Fruit fly (Drosophila melanogaster) whole organism, embryonic: ENCODE results near the gene BTBD9.

Experiments used
- Aef1 ChIP-seq: fragments of 200-800 bp; sonication (Bioruptor generic); IDR thresholded peaks from 3 replicates; pipeline ENCODE4 v1.3.6; 2022; ENCODE audit warnings: missing biosample characterization, missing genetic modification characterization
- Atf3 ChIP-seq: fragments of 200-800 bp; sonication (Bioruptor generic); optimal IDR thresholded peaks from 3 replicates; lab custom pipeline; 2016; ENCODE audit warnings: missing biosample characterization, missing genetic modification characterization
- CG10209 ChIP-seq: fragments of 200-800 bp; sonication (Bioruptor generic); optimal IDR thresholded peaks from 3 replicates; lab custom pipeline; 2017; ENCODE audit warnings: missing biosample characterization, mild to moderate bottlenecking, missing genetic modification characterization, missing genetic modification reagents
- CG12769 ChIP-seq: fragments of 200-800 bp; sonication (Bioruptor generic); optimal IDR thresholded peaks from 2 replicates; lab custom pipeline; 2019; ENCODE audit warnings: missing biosample characterization, mild to moderate bottlenecking, missing genetic modification characterization, moderate library complexity
- CG1603 ChIP-seq: fragments of 200-800 bp; sonication (Bioruptor generic); optimal IDR thresholded peaks from 2 replicates; lab custom pipeline; 2019; ENCODE audit warnings: missing biosample characterization, mild to moderate bottlenecking, missing genetic modification characterization, moderate library complexity
- CG17361 ChIP-seq: fragments of 200-800 bp; sonication (Bioruptor generic); IDR thresholded peaks from 3 replicates; pipeline ENCODE4 v1.3.6; 2022; ENCODE audit warnings: missing biosample characterization, missing genetic modification characterization
- CG17912 ChIP-seq: fragments of 200-800 bp; sonication (Bioruptor generic); optimal IDR thresholded peaks from 2 replicates; lab custom pipeline; 2018; ENCODE audit warnings: missing biosample characterization, mild to moderate bottlenecking, missing genetic modification characterization
- CG18476 ChIP-seq: fragments of 200-800 bp; sonication (Bioruptor generic); optimal IDR thresholded peaks from 2 replicates; lab custom pipeline; 2016; ENCODE audit warnings: missing biosample characterization, mild to moderate bottlenecking, missing genetic modification characterization
- CG2129 ChIP-seq: fragments of 200-800 bp; sonication (Bioruptor generic); IDR thresholded peaks from 2 replicates; pipeline ENCODE4 v1.3.6; 2022; ENCODE audit warnings: missing biosample characterization, missing genetic modification characterization; ENCODE audit not compliant: partially characterized antibody
- CG2199 ChIP-seq: fragments of 200-800 bp; sonication (Bioruptor generic); IDR thresholded peaks from 3 replicates; pipeline ENCODE4 v1.3.6; 2022; ENCODE audit warnings: missing biosample characterization, missing genetic modification characterization
- CG2712 ChIP-seq: fragments of 200-800 bp; optimal IDR thresholded peaks from 3 replicates; lab custom pipeline; 2019; ENCODE audit warnings: missing biosample characterization, mild to moderate bottlenecking, missing genetic modification characterization, moderate library complexity
- CG30431 ChIP-seq: fragments of 200-800 bp; sonication (Bioruptor generic); optimal IDR thresholded peaks from 2 replicates; lab custom pipeline; 2017; ENCODE audit warnings: missing biosample characterization, missing genetic modification characterization
- CG33213 ChIP-seq: fragments of 200-800 bp; sonication (Bioruptor generic); optimal IDR thresholded peaks from 3 replicates; lab custom pipeline; 2016; ENCODE audit warnings: missing biosample characterization, missing genetic modification characterization
- CG4360 ChIP-seq: fragments of 200-800 bp; sonication (Bioruptor generic); IDR thresholded peaks from 2 replicates; pipeline ENCODE4 v1.3.6; 2022; ENCODE audit warnings: missing biosample characterization, missing genetic modification characterization
- CG4617 ChIP-seq: fragments of 200-800 bp; sonication (Bioruptor generic); optimal IDR thresholded peaks from 3 replicates; lab custom pipeline; 2016; ENCODE audit warnings: missing biosample characterization, missing genetic modification characterization, borderline replicate concordance
- CG5180 ChIP-seq: fragments of 200-800 bp; sonication (Bioruptor generic); optimal IDR thresholded peaks from 3 replicates; lab custom pipeline; 2017; ENCODE audit warnings: missing biosample characterization, missing genetic modification characterization, mild to moderate bottlenecking, moderate library complexity, missing genetic modification reagents
- CG6254 ChIP-seq: fragments of 200-800 bp; sonication (Bioruptor generic); optimal IDR thresholded peaks from 3 replicates; lab custom pipeline; 2017; ENCODE audit warnings: mild to moderate bottlenecking, missing biosample characterization, missing genetic modification reagents, missing genetic modification characterization
- CHES-1-like ChIP-seq: fragments of 200-800 bp; sonication (Bioruptor generic); optimal IDR thresholded peaks from 2 replicates; lab custom pipeline; 2016; ENCODE audit warnings: missing biosample characterization, missing genetic modification characterization
- Dbx ChIP-seq: fragments of 200-800 bp; sonication (Bioruptor generic); IDR thresholded peaks from 3 replicates; pipeline ENCODE4 v1.3.6; 2022; ENCODE audit warnings: missing biosample characterization, missing genetic modification characterization
- Drgx ChIP-seq: fragments of 200-800 bp; sonication (Bioruptor generic); IDR thresholded peaks from 2 replicates; pipeline ENCODE4 v1.3.6; 2022; ENCODE audit warnings: missing biosample characterization, missing genetic modification characterization
- Ets97D ChIP-seq: fragments of 200-800 bp; sonication (Bioruptor generic); optimal IDR thresholded peaks from 3 replicates; lab custom pipeline; 2016; ENCODE audit warnings: missing biosample characterization, missing genetic modification characterization
- H15 ChIP-seq: fragments of 200-800 bp; sonication (Bioruptor generic); IDR thresholded peaks from 3 replicates; pipeline ENCODE4 v1.3.6; 2022; ENCODE audit warnings: missing biosample characterization, missing genetic modification characterization
- HLH3B ChIP-seq: fragments of 200-800 bp; sonication (Bioruptor generic); IDR thresholded peaks from 2 replicates; pipeline ENCODE4 v1.3.6; 2022; ENCODE audit warnings: missing biosample characterization, missing genetic modification characterization
- Hr51 ChIP-seq, 2 experiments: fragments of 200-800 bp; sonication (Bioruptor generic); optimal IDR thresholded peaks; 2 replicates in 1 of 2; 3 replicates in 1 of 2; lab custom pipeline; 2016 to 2018; ENCODE audit warnings: missing biosample characterization in 2 of 2, missing genetic modification characterization in 2 of 2, mild to moderate bottlenecking in 1 of 2, moderate library complexity in 1 of 2
- Kr ChIP-seq: fragments of 200-800 bp; sonication (Bioruptor generic); optimal IDR thresholded peaks from 2 replicates; lab custom pipeline; 2017; ENCODE audit warnings: missing biosample characterization, mild to moderate bottlenecking, missing genetic modification characterization
- NFAT ChIP-seq: fragments of 200-800 bp; sonication (Bioruptor generic); IDR thresholded peaks from 2 replicates; pipeline ENCODE4 v1.3.6; 2022; ENCODE audit warnings: missing biosample characterization, missing genetic modification characterization
- Six4 ChIP-seq: fragments of 200-800 bp; sonication (Bioruptor generic); optimal IDR thresholded peaks from 2 replicates; lab custom pipeline; 2016; ENCODE audit warnings: missing biosample characterization, missing genetic modification characterization
- Sox100B ChIP-seq: fragments of 200-800 bp; sonication (Bioruptor generic); optimal IDR thresholded peaks from 3 replicates; lab custom pipeline; 2018; ENCODE audit warnings: missing biosample characterization, mild to moderate bottlenecking, missing genetic modification characterization
- Spps ChIP-seq: fragments of 200-800 bp; sonication (Bioruptor generic); optimal IDR thresholded peaks from 2 replicates; lab custom pipeline; 2018; ENCODE audit warnings: missing biosample characterization, mild to moderate bottlenecking, missing genetic modification characterization
- Taf1 ChIP-seq: fragments of 200-800 bp; sonication (Bioruptor generic); IDR thresholded peaks from 2 replicates; pipeline ENCODE4 v1.3.6; 2022; ENCODE audit warnings: missing biosample characterization, missing genetic modification characterization
- Vsx1 ChIP-seq: fragments of 200-800 bp; sonication (Bioruptor generic); optimal IDR thresholded peaks from 2 replicates; lab custom pipeline; 2017; ENCODE audit warnings: missing biosample characterization, mild to moderate bottlenecking, missing genetic modification characterization, missing genetic modification reagents
- bbx ChIP-seq: fragments of 200-800 bp; sonication (Bioruptor generic); IDR thresholded peaks from 2 replicates; pipeline ENCODE4 v1.3.6; 2022; ENCODE audit warnings: missing biosample characterization, missing genetic modification characterization; ENCODE audit not compliant: partially characterized antibody
- emc ChIP-seq: fragments of 200-800 bp; sonication (Bioruptor generic); optimal IDR thresholded peaks from 2 replicates; lab custom pipeline; 2016; ENCODE audit warnings: missing biosample characterization, missing genetic modification characterization
- gsb ChIP-seq: fragments of 200-800 bp; sonication (Bioruptor generic); IDR thresholded peaks from 2 replicates; pipeline ENCODE4 v1.3.6; 2022; ENCODE audit warnings: missing biosample characterization, missing genetic modification characterization
- ken ChIP-seq: fragments of 200-800 bp; sonication (Bioruptor generic); IDR thresholded peaks from 3 replicates; pipeline ENCODE4 v1.3.6; 2022; ENCODE audit warnings: missing biosample characterization, missing genetic modification characterization
- lbe ChIP-seq: fragments of 200-800 bp; sonication (Bioruptor generic); optimal IDR thresholded peaks from 2 replicates; lab custom pipeline; 2016; ENCODE audit warnings: missing biosample characterization, mild to moderate bottlenecking, missing genetic modification characterization
- lilli ChIP-seq: fragments of 200-800 bp; sonication (Bioruptor generic); optimal IDR thresholded peaks from 3 replicates; lab custom pipeline; 2016; ENCODE audit warnings: missing biosample characterization, missing genetic modification characterization
- lmd ChIP-seq: fragments of 200-800 bp; sonication (Bioruptor generic); IDR thresholded peaks from 2 replicates; pipeline ENCODE4 v1.3.6; 2022; ENCODE audit warnings: missing biosample characterization, missing genetic modification characterization
- org-1 ChIP-seq: fragments of 200-800 bp; sonication (Bioruptor generic); optimal IDR thresholded peaks from 2 replicates; lab custom pipeline; 2017; ENCODE audit warnings: missing biosample characterization, missing genetic modification characterization
- pita ChIP-seq: fragments of 200-800 bp; sonication (Bioruptor generic); optimal IDR thresholded peaks from 2 replicates; lab custom pipeline; 2017; ENCODE audit warnings: missing biosample characterization, mild to moderate bottlenecking, missing genetic modification characterization
- prd ChIP-seq, 3 experiments: fragments of >200 bp in 2 of 3; fragments of 200-800 bp in 1 of 3; sonication (Bioruptor generic) in 1 of 3; optimal IDR thresholded peaks in 2 of 3; IDR thresholded peaks in 1 of 3; 2 replicates in 2 of 3; 3 replicates in 1 of 3; pipeline versions ENCODE4 v1.3.6 to Lab custom; 2017 to 2022; ENCODE audit warnings: missing biosample characterization in 1 of 3, missing genetic modification characterization in 1 of 3
- pzg ChIP-seq: fragments of 200-800 bp; sonication (Bioruptor generic); optimal IDR thresholded peaks from 3 replicates; lab custom pipeline; 2018; ENCODE audit warnings: missing biosample characterization, mild to moderate bottlenecking, missing genetic modification characterization, moderate library complexity
- ro ChIP-seq: fragments of 200-800 bp; sonication (Bioruptor generic); IDR thresholded peaks from 2 replicates; pipeline ENCODE4 v1.3.6; 2022; ENCODE audit warnings: missing biosample characterization, missing genetic modification characterization
- so ChIP-seq: fragments of 200-800 bp; sonication (Bioruptor generic); IDR thresholded peaks from 3 replicates; pipeline ENCODE4 v1.3.6; 2022; ENCODE audit warnings: missing biosample characterization, missing genetic modification characterization
- tin ChIP-seq: fragments of 200-800 bp; sonication (Bioruptor generic); optimal IDR thresholded peaks from 3 replicates; lab custom pipeline; 2016; ENCODE audit warnings: missing biosample characterization, missing genetic modification characterization
- tna ChIP-seq: fragments of 200-800 bp; sonication (Bioruptor generic); IDR thresholded peaks from 2 replicates; pipeline ENCODE4 v1.3.6; 2022; ENCODE audit warnings: missing biosample characterization, missing genetic modification characterization; ENCODE audit not compliant: partially characterized antibody
- zen2 ChIP-seq: fragments of 200-800 bp; sonication (Bioruptor generic); IDR thresholded peaks from 3 replicates; pipeline ENCODE4 v1.3.6; 2022; ENCODE audit warnings: missing biosample characterization, missing genetic modification characterization; ENCODE audit not compliant: partially characterized antibody

BTBD9 gene

dm6 chrX:10744773-10745589, 23.4 kb upstream of the BTBD9 start, which contains the start of gene stx:
Gene stx, minus strand, starts transcription at chrX:10744943.
- TF ChIP-seq ro (GFP tag; lab: Robert Waterston, UW): no peak
- no peak for TF ChIP-seq prd (optimal IDR thresholded peaks at IDR 0.05; lab: Kevin White, UChicago)
- 0 out of 3 replicates have a peak, but pooled peaks have one; percentile 11 for TF ChIP-seq prd (GFP tag; IDR thresholded peaks at IDR 0.05; lab: Robert Waterston, UW)
- TF ChIP-seq CG2199 (GFP tag; lab: Robert Waterston, UW): peak; percentile 53; the same call in 1 of the 3 replicates
- TF ChIP-seq CG17912 (GFP tag; lab: Kevin White, UChicago): peak; percentile 24
- TF ChIP-seq CG5180 (GFP tag; lab: Kevin White, UChicago): peak; percentile 0
- peak; percentile 96 for TF ChIP-seq pzg (GFP tag; lab: Kevin White, UChicago)
- peak; percentile 17 for TF ChIP-seq CG10209
- TF ChIP-seq emc: no peak
- TF ChIP-seq CG2129 (GFP tag; lab: Robert Waterston, UW): peak; percentile 97
- TF ChIP-seq Sox100B: no peak
- TF ChIP-seq lilli: no peak
- TF ChIP-seq lbe: peak; percentile 8
- peak; percentile 83 for TF ChIP-seq zen2 (GFP tag; lab: Robert Waterston, UW)
- TF ChIP-seq Atf3 (GFP tag; lab: Kevin White, UChicago): no peak
- no peak for TF ChIP-seq Kr
- TF ChIP-seq CG4617 (GFP tag; lab: Kevin White, UChicago): no peak
- TF ChIP-seq CG30431: no peak
- peak; percentile 88 for TF ChIP-seq Ets97D
- peak; percentile 57; the same call in 2 of the 3 replicates for TF ChIP-seq CG17361 (GFP tag; lab: Robert Waterston, UW)
- peak; percentile 33 for TF ChIP-seq CHES-1-like (GFP tag; lab: Kevin White, UChicago)
- TF ChIP-seq tin (GFP tag; lab: Kevin White, UChicago): no peak
- 0 out of 2 replicates have a peak, but pooled peaks have one; percentile 14 for TF ChIP-seq gsb (GFP tag; lab: Robert Waterston, UW)
- peak; percentile 58 for TF ChIP-seq CG33213 (GFP tag; lab: Kevin White, UChicago)
- TF ChIP-seq Spps: no peak
- TF ChIP-seq Aef1 (GFP tag; lab: Robert Waterston, UW): no peak
- TF ChIP-seq ken: peak; percentile 56; the same call in 1 of the 3 replicates
- peak; percentile 18 for TF ChIP-seq CG18476 (GFP tag; lab: Kevin White, UChicago)
- peak; percentile 32; the same call in 1 of the 3 replicates for TF ChIP-seq so (GFP tag; lab: Robert Waterston, UW)
- TF ChIP-seq Vsx1: no peak
- TF ChIP-seq Six4 (GFP tag; lab: Kevin White, UChicago): no peak
- TF ChIP-seq Dbx (GFP tag; lab: Robert Waterston, UW): peak; percentile 63; the same call in 2 of the 3 replicates
- no peak for TF ChIP-seq lmd (GFP tag; lab: Robert Waterston, UW)
- TF ChIP-seq org-1 (GFP tag; lab: Kevin White, UChicago): peak; percentile 5
- peak; percentile 5; the same call in 1 of the 2 replicates for TF ChIP-seq Drgx (GFP tag; lab: Robert Waterston, UW)
- 0 out of 2 replicates have a peak, but pooled peaks have one; percentile 25 for TF ChIP-seq HLH3B (GFP tag; lab: Robert Waterston, UW)
- no peak for TF ChIP-seq pita (GFP tag; lab: Kevin White, UChicago)
- peak; percentile 68 for TF ChIP-seq CG1603 (tag; lab: Kevin White, UChicago)
- TF ChIP-seq CG12769 (tag; lab: Kevin White, UChicago): peak; percentile 49
- TF ChIP-seq Hr51 (GFP tag; optimal IDR thresholded peaks at IDR 0.05; lab: Kevin White, UChicago): peak in 1 of 2 experiments; percentile 0
- peak; percentile 96 for TF ChIP-seq bbx (GFP tag; lab: Robert Waterston, UW)
- no peak for TF ChIP-seq CG2712
- no peak for TF ChIP-seq CG6254 (GFP tag; lab: Kevin White, UChicago)
- TF ChIP-seq NFAT (GFP tag; lab: Robert Waterston, UW): peak; percentile 78
- peak; percentile 87 for TF ChIP-seq tna (GFP tag; lab: Robert Waterston, UW)
- TF ChIP-seq Taf1 (GFP tag; lab: Robert Waterston, UW): peak; percentile 8; the same call in 1 of the 2 replicates
- 0 out of 3 replicates have a peak, but pooled peaks have one; percentile 27 for TF ChIP-seq H15 (GFP tag; lab: Robert Waterston, UW)
- TF ChIP-seq CG4360 (GFP tag; lab: Robert Waterston, UW): peak; percentile 47; the same call in 1 of the 2 replicates
